Worm (Caenorhabditis elegans): ENCODE data around the gene T08H10.3.
"Not testable (repeated sequence)": the region's sequence is repeated elsewhere in the genome, so short reads cannot be mapped to it uniquely, and the experiment has no call there.

T08H10.3 gene

DNA sequence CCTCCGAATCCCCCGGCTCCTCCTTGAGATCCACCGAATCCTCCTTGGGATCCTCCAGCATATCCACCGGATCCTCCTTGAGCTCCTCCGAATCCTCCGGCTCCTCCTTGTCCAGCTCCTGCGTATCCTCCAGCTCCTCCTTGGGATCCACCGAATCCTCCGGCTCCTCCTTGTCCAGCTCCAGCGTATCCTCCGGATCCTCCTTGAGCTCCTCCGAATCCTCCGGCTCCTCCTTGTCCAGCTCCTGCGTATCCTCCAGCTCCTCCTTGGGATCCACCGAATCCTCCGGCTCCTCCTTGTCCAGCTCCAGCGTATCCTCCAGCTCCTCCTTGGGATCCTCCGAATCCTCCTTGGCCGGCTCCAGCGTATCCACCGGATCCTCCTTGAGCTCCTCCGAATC, 39.0 kb upstream of the T08H10.3 start:
- peak; percentile 46; the same call in 1 of the 2 replicates for TF ChIP-seq set-16 (GFP tag; IDR thresholded peaks at IDR 0.05)
- peak in 1 of 2 experiments; percentile 22 for TF ChIP-seq unc-62 (GFP tag; optimal IDR thresholded peaks at IDR 0.05 in 1 of 2)
- TF ChIP-seq unc-62 (tag; optimal IDR thresholded peaks at IDR 0.05), result not testable (repeated sequence)

- TF ChIP-seq set-16 (GFP tag; IDR thresholded peaks at IDR 0.05) (peak; percentile 96), jun-1 (tag; optimal IDR thresholded peaks at IDR 0.05) (no peak), aha-1 (tag) (peak; percentile 82), dmd-8 (GFP tag; IDR thresholded peaks at IDR 0.05) (0 out of 2 replicates have a peak, but pooled peaks have one; percentile 45), dve-1 (tag; optimal IDR thresholded peaks at IDR 0.05; ENCODE audit: insufficient read depth) (no peak), Y48G9A.11 (GFP tag; IDR thresholded peaks at IDR 0.05) (no peak)
Measured at ce11 chrV:4432783-4433237, 38.4 kb upstream of the T08H10.3 start, which contains the start of gene Y47D7A.15. Y47D7A.15 (minus strand) TSS chrV:4433187.

DNA sequence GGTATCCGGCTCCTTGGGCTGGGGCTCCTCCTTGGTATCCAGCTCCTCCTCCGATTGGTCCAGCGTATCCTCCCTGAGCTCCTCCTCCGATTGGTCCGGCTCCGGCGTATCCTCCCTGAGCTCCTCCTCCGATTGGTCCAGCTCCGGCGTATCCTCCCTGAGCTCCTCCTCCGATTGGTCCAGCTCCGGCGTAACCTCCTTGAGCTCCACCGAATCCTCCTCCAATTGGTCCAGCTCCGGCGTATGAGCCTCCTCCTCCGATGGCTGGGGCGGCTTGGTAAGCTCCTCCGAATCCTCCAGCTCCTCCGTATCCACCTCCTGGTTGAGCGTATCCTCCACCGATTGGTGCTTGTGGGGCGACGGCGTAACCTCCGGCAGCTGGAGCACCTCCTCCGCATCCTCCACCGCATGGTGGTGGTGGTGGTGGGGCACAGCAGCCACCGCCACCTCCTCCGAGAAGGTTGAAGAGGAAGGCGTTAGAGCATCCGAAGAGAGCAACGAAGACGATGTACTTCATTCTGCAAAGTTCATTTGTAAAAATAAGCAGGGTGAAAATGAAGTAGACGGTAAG, 35.7 kb upstream of the T08H10.3 start, which contains the start of gene Y47D7A.13:
Gene Y47D7A.13, minus strand, starts transcription at position 517 of the 571 bp plus-strand sequence.
- TF ChIP-seq lin-38 (GFP tag; IDR thresholded peaks at IDR 0.05), result 0 out of 2 replicates have a peak, but pooled peaks have one; percentile 17
- TF ChIP-seq F10B5.3 (tag; optimal IDR thresholded peaks at IDR 0.05), result no peak
- TF ChIP-seq set-16 (GFP tag; IDR thresholded peaks at IDR 0.05), result peak; percentile 96

- no peak for TF ChIP-seq ctbp-1 (GFP tag; IDR thresholded peaks at IDR 0.05)
- peak in 1 of 2 experiments; percentile 84 for TF ChIP-seq unc-62 (GFP tag; optimal IDR thresholded peaks at IDR 0.05 in 1 of 2)
- no peak for TF ChIP-seq unc-62 (tag; optimal IDR thresholded peaks at IDR 0.05)
Measured at ce11 chrV:4437215-4437614, 34.0 kb upstream of the T08H10.3 start.

- TF ChIP-seq attf-4 (tag; optimal IDR thresholded peaks at IDR 0.05) (no peak), ctbp-1 (GFP tag; IDR thresholded peaks at IDR 0.05) (no peak), aha-1 (tag) (peak; percentile 25), daf-16 (GFP tag; optimal IDR thresholded peaks at IDR 0.05) (no peak), daf-16 (tag; optimal IDR thresholded peaks at IDR 0.05) (no peak), cey-2 (tag; optimal IDR thresholded peaks at IDR 0.05; ENCODE audit: borderline replicate concordance, insufficient read depth) (no peak), pqm-1 (tag; optimal IDR thresholded peaks at IDR 0.05) (peak; percentile 68), unc-130 (GFP tag; optimal IDR thresholded peaks at IDR 0.05) (no peak), nhr-28 (tag; optimal IDR thresholded peaks at IDR 0.05) (peak; percentile 58), daf-8 (GFP tag; IDR thresholded peaks at IDR 0.05) (no peak), zip-11 (GFP tag; IDR thresholded peaks at IDR 0.05) (no peak), nhr-77 (tag; optimal IDR thresholded peaks at IDR 0.05) (peak; percentile 20), nhr-41 (GFP tag; IDR thresholded peaks at IDR 0.05) (no peak), ZK337.2 (GFP tag; IDR thresholded peaks at IDR 0.05) (no peak), nhr-76 (tag; optimal IDR thresholded peaks at IDR 0.05) (no peak), ces-1 (GFP tag; optimal IDR thresholded peaks at IDR 0.05) (no peak), nhr-6 (tag; optimal IDR thresholded peaks at IDR 0.05) (no peak), unc-62 (GFP tag; optimal IDR thresholded peaks at IDR 0.05 in 1 of 2) (peak in 1 of 2 experiments; percentile 92), unc-62 (tag; optimal IDR thresholded peaks at IDR 0.05) (no peak), lin-29 (GFP tag; IDR thresholded peaks at IDR 0.05) (no peak), ceh-82 (tag; optimal IDR thresholded peaks at IDR 0.05) (no peak), dmd-6 (GFP tag; IDR thresholded peaks at IDR 0.05) (peak; percentile 20; the same call in 1 of the 2 replicates), ceh-44 (GFP tag; IDR thresholded peaks at IDR 0.05) (no peak), nhr-102 (tag; optimal IDR thresholded peaks at IDR 0.05) (no peak), mep-1 (tag; optimal IDR thresholded peaks at IDR 0.05) (no peak)
Measured at ce11 chrV:4442749-4443381, 28.3 kb upstream of the T08H10.3 start, which contains the start of gene rft-1. rft-1 (minus strand) TSS chrV:4443223.
